Fruit fly (Drosophila melanogaster) whole organism, embryonic: Measurements from ENCODE around the gene Snapin.

Experiments
- Adf1 ChIP-seq: fragments of 200-800 bp; sonication (Bioruptor generic); IDR thresholded peaks from 2 replicates; pipeline ENCODE4 v1.3.6; 2022; ENCODE audit warnings: missing biosample characterization, missing genetic modification characterization
- Asciz ChIP-seq: fragments of 200-800 bp; sonication (Bioruptor generic); optimal IDR thresholded peaks from 2 replicates; lab custom pipeline; 2017; ENCODE audit warnings: missing biosample characterization, mild to moderate bottlenecking, missing genetic modification characterization, missing genetic modification reagents
- CG10654 ChIP-seq: fragments of 200-800 bp; sonication (Bioruptor generic); optimal IDR thresholded peaks from 2 replicates; lab custom pipeline; 2016; ENCODE audit warnings: missing biosample characterization, missing genetic modification characterization
- CG12071 ChIP-seq: fragments of 200-800 bp; sonication (Bioruptor generic); optimal IDR thresholded peaks from 3 replicates; lab custom pipeline; 2018; ENCODE audit warnings: missing biosample characterization, mild to moderate bottlenecking, missing genetic modification characterization
- CG12942 ChIP-seq: fragments of 200-800 bp; sonication (Bioruptor generic); optimal IDR thresholded peaks from 3 replicates; lab custom pipeline; 2016; ENCODE audit warnings: missing biosample characterization, missing genetic modification characterization
- CG14014 ChIP-seq: fragments of 200-800 bp; sonication (Bioruptor generic); IDR thresholded peaks from 2 replicates; pipeline ENCODE4 v1.3.6; 2022; ENCODE audit warnings: missing biosample characterization, missing genetic modification characterization
- CG14050 ChIP-seq: fragments of 200-800 bp; sonication (Bioruptor generic); IDR thresholded peaks from 3 replicates; pipeline ENCODE4 v1.3.6; 2022; ENCODE audit warnings: missing biosample characterization, missing genetic modification characterization
- CG14441 ChIP-seq: fragments of 200-800 bp; sonication (Bioruptor generic); IDR thresholded peaks from 2 replicates; pipeline ENCODE4 v1.3.6; 2022; ENCODE audit warnings: missing biosample characterization, missing genetic modification characterization
- CG15269 ChIP-seq: fragments of 200-800 bp; sonication (Bioruptor generic); optimal IDR thresholded peaks from 2 replicates; lab custom pipeline; 2018; ENCODE audit warnings: missing biosample characterization, mild to moderate bottlenecking, missing genetic modification characterization, moderate library complexity
- CG1647 ChIP-seq: fragments of 200-800 bp; sonication (Bioruptor generic); optimal IDR thresholded peaks from 3 replicates; lab custom pipeline; 2016; ENCODE audit warnings: missing biosample characterization, missing genetic modification characterization
- CG16813 ChIP-seq: fragments of 200-800 bp; sonication (Bioruptor generic); IDR thresholded peaks from 3 replicates; pipeline ENCODE4 v1.3.6; 2022; ENCODE audit warnings: missing biosample characterization, missing genetic modification characterization; ENCODE audit not compliant: partially characterized antibody
- CG18262 ChIP-seq: fragments of 200-800 bp; optimal IDR thresholded peaks from 3 replicates; lab custom pipeline; 2019; ENCODE audit warnings: missing biosample characterization, mild to moderate bottlenecking, missing genetic modification characterization, moderate library complexity
- CG2116 ChIP-seq: fragments of 200-800 bp; sonication (Bioruptor generic); optimal IDR thresholded peaks from 3 replicates; lab custom pipeline; 2018; ENCODE audit warnings: missing biosample characterization, mild to moderate bottlenecking, missing genetic modification characterization
- CG32772 ChIP-seq: fragments of 200-800 bp; sonication (Bioruptor generic); IDR thresholded peaks from 2 replicates; pipeline ENCODE4 v1.3.6; 2022; ENCODE audit warnings: missing biosample characterization, missing genetic modification characterization
- CG33213 ChIP-seq: fragments of 200-800 bp; sonication (Bioruptor generic); optimal IDR thresholded peaks from 3 replicates; lab custom pipeline; 2016; ENCODE audit warnings: missing biosample characterization, missing genetic modification characterization
- CG33557 ChIP-seq: fragments of 200-800 bp; sonication (Bioruptor generic); optimal IDR thresholded peaks from 2 replicates; lab custom pipeline; 2019; ENCODE audit warnings: missing biosample characterization, mild to moderate bottlenecking, missing genetic modification characterization, moderate library complexity
- CG34224 ChIP-seq: fragments of 200-800 bp; sonication (Bioruptor generic); IDR thresholded peaks from 3 replicates; pipeline ENCODE4 v1.3.6; 2022; ENCODE audit warnings: missing biosample characterization, missing genetic modification characterization; ENCODE audit not compliant: partially characterized antibody
- CG4424 ChIP-seq: fragments of 200-800 bp; sonication (Bioruptor generic); optimal IDR thresholded peaks from 3 replicates; lab custom pipeline; 2016; ENCODE audit warnings: missing biosample characterization, missing genetic modification characterization
- CG6689 ChIP-seq: fragments of 200-800 bp; sonication (Bioruptor generic); IDR thresholded peaks from 2 replicates; pipeline ENCODE4 v1.3.6; 2022; ENCODE audit warnings: missing biosample characterization, missing genetic modification characterization
- CG6765 ChIP-seq: fragments of 200-800 bp; sonication (Bioruptor generic); optimal IDR thresholded peaks from 3 replicates; lab custom pipeline; 2017; ENCODE audit warnings: missing biosample characterization, mild to moderate bottlenecking, missing genetic modification characterization
- CG7745 ChIP-seq: fragments of 200-800 bp; sonication (Bioruptor generic); optimal IDR thresholded peaks from 2 replicates; lab custom pipeline; 2018; ENCODE audit warnings: missing biosample characterization, mild to moderate bottlenecking, missing genetic modification characterization, moderate library complexity
- CG9215 ChIP-seq: fragments of 200-800 bp; sonication (Bioruptor generic); IDR thresholded peaks from 2 replicates; pipeline ENCODE4 v1.3.6; 2022; ENCODE audit warnings: missing biosample characterization, missing genetic modification characterization
- CG9437 ChIP-seq: fragments of 200-800 bp; sonication (Bioruptor generic); optimal IDR thresholded peaks from 2 replicates; lab custom pipeline; 2018; ENCODE audit warnings: missing biosample characterization, mild to moderate bottlenecking, missing genetic modification characterization
- Doc3 ChIP-seq: fragments of 200-800 bp; sonication (Bioruptor generic); IDR thresholded peaks from 3 replicates; pipeline ENCODE4 v1.3.6; 2022; ENCODE audit warnings: missing biosample characterization, missing genetic modification characterization; ENCODE audit not compliant: partially characterized antibody
- Drgx ChIP-seq: fragments of 200-800 bp; sonication (Bioruptor generic); IDR thresholded peaks from 2 replicates; pipeline ENCODE4 v1.3.6; 2022; ENCODE audit warnings: missing biosample characterization, missing genetic modification characterization
- H2.0 ChIP-seq: fragments of 200-800 bp; sonication (Bioruptor generic); IDR thresholded peaks from 2 replicates; pipeline ENCODE4 v1.3.6; 2022; ENCODE audit warnings: missing biosample characterization, missing genetic modification characterization
- HLHmδ ChIP-seq: fragments of 200-800 bp; sonication (Bioruptor generic); optimal IDR thresholded peaks from 2 replicates; lab custom pipeline; 2018; ENCODE audit warnings: missing biosample characterization, mild to moderate bottlenecking, missing genetic modification characterization, moderate library complexity
- HmgZ ChIP-seq: fragments of 200-800 bp; sonication (Bioruptor generic); optimal IDR thresholded peaks from 2 replicates; lab custom pipeline; 2018; ENCODE audit warnings: missing biosample characterization, mild to moderate bottlenecking, missing genetic modification characterization
- Kr ChIP-seq: fragments of 200-800 bp; sonication (Bioruptor generic); optimal IDR thresholded peaks from 2 replicates; lab custom pipeline; 2017; ENCODE audit warnings: missing biosample characterization, mild to moderate bottlenecking, missing genetic modification characterization
- Med ChIP-seq: fragments of 200-800 bp; sonication (Bioruptor generic); peaks from one replicate; lab custom pipeline; 2016; ENCODE audit warnings: missing biosample characterization, missing genetic modification characterization, mild to moderate bottlenecking, inconsistent platforms, moderate library complexity
- amos ChIP-seq: fragments of 200-800 bp; sonication (Bioruptor generic); IDR thresholded peaks from 2 replicates; pipeline ENCODE4 v1.3.6; 2022; ENCODE audit warnings: missing biosample characterization, missing genetic modification characterization; ENCODE audit not compliant: partially characterized antibody
- caup ChIP-seq: fragments of 200-800 bp; sonication (Bioruptor generic); optimal IDR thresholded peaks from 3 replicates; lab custom pipeline; 2017; ENCODE audit warnings: missing biosample characterization, mild to moderate bottlenecking, missing genetic modification characterization, moderate library complexity; ENCODE audit not compliant: severe bottlenecking
- chinmo ChIP-seq: fragments of 200-800 bp; sonication (Bioruptor generic); IDR thresholded peaks from 4 replicates; pipeline ENCODE4 v1.3.6; 2022; ENCODE audit warnings: missing biosample characterization, missing genetic modification characterization; ENCODE audit not compliant: partially characterized antibody
- crc ChIP-seq: fragments of 200-800 bp; sonication (Bioruptor generic); optimal IDR thresholded peaks from 2 replicates; lab custom pipeline; 2016; ENCODE audit warnings: missing biosample characterization, missing genetic modification characterization
- disco-r ChIP-seq: fragments of 200-800 bp; sonication (Bioruptor generic); optimal IDR thresholded peaks from 2 replicates; lab custom pipeline; 2016; ENCODE audit warnings: missing biosample characterization, missing genetic modification characterization
- en ChIP-seq: fragments of 200-800 bp; sonication (Bioruptor generic); optimal IDR thresholded peaks from 2 replicates; lab custom pipeline; 2016; ENCODE audit warnings: missing biosample characterization, missing genetic modification characterization
- ewg ChIP-seq: fragments of 200-800 bp; sonication (Bioruptor generic); optimal IDR thresholded peaks from 3 replicates; lab custom pipeline; 2017; ENCODE audit warnings: mild to moderate bottlenecking, missing biosample characterization, missing genetic modification reagents, missing genetic modification characterization
- gcm2 ChIP-seq: fragments of 200-800 bp; sonication (Bioruptor generic); optimal IDR thresholded peaks from 2 replicates; lab custom pipeline; 2016; ENCODE audit warnings: missing biosample characterization, missing genetic modification characterization
- grau ChIP-seq: fragments of 200-800 bp; optimal IDR thresholded peaks from 3 replicates; lab custom pipeline; 2019; ENCODE audit warnings: missing biosample characterization, mild to moderate bottlenecking, missing genetic modification characterization, moderate library complexity
- her ChIP-seq: fragments of 200-800 bp; sonication (Bioruptor generic); optimal IDR thresholded peaks from 2 replicates; lab custom pipeline; 2016; ENCODE audit warnings: missing biosample characterization, missing genetic modification characterization
- insv ChIP-seq, 2 experiments: fragments of 200-800 bp; sonication (Bioruptor generic); optimal IDR thresholded peaks; 3 replicates each; lab custom pipeline; 2016 to 2018; ENCODE audit warnings: missing biosample characterization in 2 of 2, missing genetic modification characterization in 2 of 2
- knrl ChIP-seq: fragments of 200-800 bp; sonication (Bioruptor generic); IDR thresholded peaks from 3 replicates; pipeline ENCODE4 v1.3.6; 2022; ENCODE audit warnings: missing biosample characterization, missing genetic modification characterization; ENCODE audit not compliant: partially characterized antibody
- pum ChIP-seq: fragments of 200-800 bp; sonication (Bioruptor generic); optimal IDR thresholded peaks from 2 replicates; lab custom pipeline; 2016; ENCODE audit warnings: missing biosample characterization, missing genetic modification characterization
- rib ChIP-seq: fragments of 200-800 bp; sonication (Bioruptor generic); IDR thresholded peaks from 2 replicates; pipeline ENCODE4 v1.3.6; 2022; ENCODE audit warnings: missing biosample characterization, missing genetic modification characterization
- run ChIP-seq: fragments of 200-800 bp; sonication (Bioruptor generic); optimal IDR thresholded peaks from 3 replicates; lab custom pipeline; 2018; ENCODE audit warnings: missing biosample characterization, mild to moderate bottlenecking, missing genetic modification characterization
- sens ChIP-seq: fragments of 200-800 bp; sonication (Bioruptor generic); peaks from one replicate; lab custom pipeline; 2016; ENCODE audit warnings: missing biosample characterization, missing genetic modification characterization
- sqz ChIP-seq: fragments of 200-800 bp; sonication (Bioruptor generic); optimal IDR thresholded peaks from 3 replicates; lab custom pipeline; 2018; ENCODE audit warnings: missing biosample characterization, mild to moderate bottlenecking, missing genetic modification characterization
- tin ChIP-seq: fragments of 200-800 bp; sonication (Bioruptor generic); optimal IDR thresholded peaks from 3 replicates; lab custom pipeline; 2016; ENCODE audit warnings: missing biosample characterization, missing genetic modification characterization
- trh ChIP-seq: fragments of 200-800 bp; sonication (Bioruptor generic); optimal IDR thresholded peaks from 2 replicates; lab custom pipeline; 2016; ENCODE audit warnings: missing biosample characterization, missing genetic modification characterization
- twi ChIP-seq: fragments of 200-800 bp; optimal IDR thresholded peaks from 2 replicates; lab custom pipeline; 2019; ENCODE audit warnings: missing biosample characterization, mild to moderate bottlenecking, missing genetic modification characterization, moderate library complexity

Snapin gene

dm6 chr2L:2759654-2760053 lies at the start of gene Snapin, which contains the start of the genes HemK2 and Tnpo-SR (continued):
- peak; percentile 74 for TF ChIP-seq trh (GFP tag; lab: Kevin White, UChicago)
- TF ChIP-seq CG7745 (tag; lab: Kevin White, UChicago): peak; percentile 54
- no peak for TF ChIP-seq Kr (GFP tag; lab: Kevin White, UChicago)
- TF ChIP-seq knrl (GFP tag; lab: Robert Waterston, UW): peak; percentile 97
- TF ChIP-seq crc (GFP tag; lab: Kevin White, UChicago): peak; percentile 63
- peak; percentile 97 for TF ChIP-seq CG34224 (GFP tag; lab: Robert Waterston, UW)
- TF ChIP-seq CG14014 (GFP tag; lab: Robert Waterston, UW): peak; percentile 91
- TF ChIP-seq gcm2: peak; percentile 74
- TF ChIP-seq CG18262 (tag; lab: Kevin White, UChicago): peak; percentile 89
- peak; percentile 93 for TF ChIP-seq CG9215 (GFP tag; lab: Robert Waterston, UW)
- peak; percentile 79 for TF ChIP-seq pum (GFP tag; lab: Kevin White, UChicago)
- TF ChIP-seq sqz (GFP tag; lab: Kevin White, UChicago): peak; percentile 59
- peak; percentile 89 for TF ChIP-seq tin
- no peak for TF ChIP-seq HLHmδ (GFP tag; lab: Kevin White, UChicago)
- TF ChIP-seq CG6765 (GFP tag; lab: Kevin White, UChicago): peak; percentile 82
- peak; percentile 91 for TF ChIP-seq grau (tag; lab: Kevin White, UChicago)
- peak; percentile 72 for TF ChIP-seq Asciz (GFP tag; lab: Kevin White, UChicago)
- TF ChIP-seq CG12942: peak; percentile 87
- TF ChIP-seq CG15269 (tag; lab: Kevin White, UChicago): peak; percentile 91
- peak; percentile 75 for TF ChIP-seq Adf1 (GFP tag; lab: Robert Waterston, UW)
- TF ChIP-seq Doc3 (GFP tag; lab: Robert Waterston, UW): peak; percentile 98
- peak; percentile 80 for TF ChIP-seq CG10654
- peak; percentile 90 for TF ChIP-seq CG1647 (GFP tag; lab: Kevin White, UChicago)
- TF ChIP-seq rib (GFP tag; lab: Robert Waterston, UW): peak; percentile 88
- peak; percentile 87 for TF ChIP-seq twi (tag; lab: Kevin White, UChicago)
- TF ChIP-seq CG4424 (GFP tag; lab: Kevin White, UChicago): peak; percentile 90
- peak; percentile 93 for TF ChIP-seq CG14441 (GFP tag; lab: Robert Waterston, UW)

dm6 chr2L:2808038-2808699 lies 48.7 kb upstream of the Snapin start:
- TF ChIP-seq CG9437 (GFP tag; lab: Kevin White, UChicago): no peak
- no peak for TF ChIP-seq CG2116 (GFP tag; lab: Kevin White, UChicago)
- peak; percentile 56; the same call in 2 of the 3 replicates for TF ChIP-seq CG14050 (GFP tag; lab: Robert Waterston, UW)
- TF ChIP-seq HmgZ (tag; lab: Kevin White, UChicago): no peak
- TF ChIP-seq CG6689 (GFP tag; lab: Robert Waterston, UW): no peak
- TF ChIP-seq CG16813 (GFP tag; lab: Robert Waterston, UW): no peak
- TF ChIP-seq en (GFP tag; lab: Kevin White, UChicago): no peak
- TF ChIP-seq her (GFP tag; lab: Kevin White, UChicago): no peak
- no peak for TF ChIP-seq CG32772
- peak; percentile 17 for TF ChIP-seq caup
- no peak for TF ChIP-seq CG33213 (GFP tag; lab: Kevin White, UChicago)
- no peak for TF ChIP-seq H2.0 (GFP tag; lab: Robert Waterston, UW)
- TF ChIP-seq CG33557: no peak
- TF ChIP-seq disco-r (GFP tag; lab: Kevin White, UChicago): no peak
- no peak for TF ChIP-seq insv (GFP tag; optimal IDR thresholded peaks at IDR 0.05; lab: Kevin White, UChicago)
- TF ChIP-seq chinmo (GFP tag; lab: Robert Waterston, UW): 0 out of 4 replicates have a peak, but pooled peaks have one; percentile 43
- TF ChIP-seq Drgx: no peak
- TF ChIP-seq sens (GFP tag; lab: Kevin White, UChicago): no peak
- TF ChIP-seq ewg: no peak
- no peak for TF ChIP-seq CG12071 (GFP tag; lab: Kevin White, UChicago)
- peak; percentile 13; the same call in 1 of the 2 replicates for TF ChIP-seq amos (GFP tag; lab: Robert Waterston, UW)
- no peak for TF ChIP-seq run (tag; lab: Kevin White, UChicago)
- TF ChIP-seq Med: peak; percentile 58
